Fruit fly (Drosophila melanogaster) Kc167 (cell line): ENCODE data around the gene CG10347.

Experiments
- Sin3A ChIP-seq: fragments of >200 bp; optimal IDR thresholded peaks from 2 replicates; lab custom pipeline; 2018; ENCODE audit warnings: missing external identifiers
- h ChIP-seq: fragments of >200 bp; optimal IDR thresholded peaks from 3 replicates; lab custom pipeline; 2018; ENCODE audit warnings: missing external identifiers
- psq ChIP-seq: fragments of >200 bp; optimal IDR thresholded peaks from 2 replicates; lab custom pipeline; 2017; ENCODE audit warnings: missing external identifiers

DNA sequence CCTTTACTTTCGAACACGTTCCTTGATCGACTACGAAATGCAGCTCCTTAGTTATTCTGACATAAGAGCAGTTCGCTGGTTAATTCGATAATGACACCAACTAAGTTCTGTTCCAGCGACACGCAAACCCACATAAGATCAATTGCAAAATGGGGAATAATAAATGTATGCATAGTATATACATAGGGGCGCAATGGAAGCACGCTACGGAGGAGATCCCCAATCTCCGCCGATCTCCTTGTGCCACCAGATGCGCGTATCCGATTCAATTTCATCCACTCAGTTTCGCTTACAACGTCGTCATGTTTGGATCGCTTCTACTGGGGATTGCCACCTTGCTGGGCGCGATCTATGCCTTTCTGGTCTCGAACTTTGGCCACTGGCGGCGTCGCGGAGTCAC lies 15.4 kb downstream of the CG10347 start, which contains the start of gene Cyp28c1:
- TF ChIP-seq psq (lab: Kevin White, UChicago) (no peak), h (lab: Kevin White, UChicago) (no peak), Sin3A (lab: Kevin White, UChicago) (no peak)
